Worm (Caenorhabditis elegans): ENCODE results near the gene R03A10.5.

R03A10.5 gene

DNA sequence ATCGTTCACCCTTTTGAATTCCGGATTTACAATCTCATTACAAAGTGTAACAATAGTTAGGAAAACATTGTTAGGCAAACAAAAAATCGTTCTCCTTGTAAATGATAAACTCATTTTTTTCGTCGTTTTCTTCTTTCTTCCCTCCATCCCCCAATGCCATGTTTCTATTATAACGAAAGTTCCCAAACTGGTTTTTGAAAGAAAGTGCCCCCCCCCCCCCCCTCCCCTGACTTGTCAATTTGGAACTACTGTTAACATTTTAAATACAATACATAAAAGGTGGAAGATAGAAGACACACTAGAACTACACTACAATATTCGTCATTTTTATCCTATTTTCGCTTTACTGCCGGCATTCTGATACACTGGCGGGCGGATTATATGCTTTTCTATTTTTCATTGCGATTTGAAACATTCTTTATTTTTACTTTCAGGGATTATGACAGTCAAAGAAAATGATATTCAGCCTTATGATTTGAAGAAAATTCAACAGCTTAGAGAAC lies at the start of gene R03A10.5:
Gene R03A10.5, plus strand, starts transcription at position 431 of the 503 bp plus-strand sequence.
- TF ChIP-seq unc-62 (GFP tag; optimal IDR thresholded peaks at IDR 0.05): no peak

DNA sequence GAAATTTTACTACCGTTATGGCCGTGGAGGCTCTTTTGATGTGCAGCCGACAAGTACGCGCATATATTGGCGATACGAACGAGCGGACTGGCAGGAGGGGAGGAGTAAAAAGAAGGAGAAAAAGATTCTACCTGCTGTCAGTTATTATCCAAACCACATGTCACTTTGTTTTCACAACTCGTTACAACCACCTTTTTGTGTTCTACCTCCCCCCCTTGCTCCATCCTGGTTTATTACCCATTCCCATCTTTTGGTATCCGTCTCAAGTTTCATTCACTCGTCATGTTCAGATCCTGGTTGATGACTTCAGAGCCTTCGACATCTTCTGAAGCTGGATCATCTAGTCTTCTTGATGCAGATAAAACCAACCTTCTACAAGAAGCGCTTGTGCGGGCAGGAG lies 38.9 kb upstream of the R03A10.5 start, which contains the start of gene psa-3:
Gene psa-3, plus strand, starts transcription at position 301 of the 400 bp plus-strand sequence.
- no peak for TF ChIP-seq unc-62 (GFP tag; optimal IDR thresholded peaks at IDR 0.05)

DNA sequence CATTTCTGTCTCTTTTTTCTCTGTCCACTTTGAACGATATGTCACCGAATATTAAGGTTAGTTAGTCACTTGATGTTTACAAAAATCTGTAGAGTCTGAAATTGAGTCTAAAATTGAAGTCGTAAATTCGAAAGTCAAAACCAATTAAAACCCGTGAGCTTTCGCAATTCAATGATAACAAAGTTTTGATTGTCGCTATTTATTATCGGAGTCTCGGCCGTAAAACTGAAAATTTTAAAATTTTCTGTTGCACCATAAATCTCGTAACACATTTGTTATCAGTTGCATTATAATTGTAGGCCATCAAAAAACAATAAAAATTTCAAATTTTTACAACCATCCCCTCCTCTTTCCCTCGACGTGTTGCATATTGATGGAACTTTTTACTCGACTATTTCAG lies 37.9 kb upstream of the R03A10.5 start:
- no peak for TF ChIP-seq unc-62 (GFP tag; optimal IDR thresholded peaks at IDR 0.05)

DNA sequence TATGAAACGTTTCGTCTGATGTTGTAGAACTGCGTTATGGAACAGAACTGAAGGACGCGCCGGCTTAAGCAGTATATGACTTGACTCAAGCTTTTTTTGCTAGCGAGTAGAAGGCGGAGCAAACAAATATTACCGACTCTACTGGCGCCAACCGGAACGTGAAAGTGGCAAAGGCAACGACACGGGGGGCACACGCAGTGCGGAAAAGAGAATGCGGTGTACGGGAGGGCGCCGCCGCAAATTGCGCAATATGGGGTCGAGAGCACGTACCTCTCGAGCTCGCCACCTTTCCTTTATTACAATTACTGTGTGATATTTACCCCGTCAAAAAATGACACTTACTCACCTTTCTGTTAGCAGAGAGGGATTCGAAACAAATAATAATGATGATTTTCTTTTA lies 31.3 kb upstream of the R03A10.5 start, which contains the start of gene pqn-36:
Gene pqn-36, minus strand, starts transcription at position 268 of the 400 bp plus-strand sequence.
- no peak for TF ChIP-seq unc-62 (GFP tag; optimal IDR thresholded peaks at IDR 0.05)

DNA sequence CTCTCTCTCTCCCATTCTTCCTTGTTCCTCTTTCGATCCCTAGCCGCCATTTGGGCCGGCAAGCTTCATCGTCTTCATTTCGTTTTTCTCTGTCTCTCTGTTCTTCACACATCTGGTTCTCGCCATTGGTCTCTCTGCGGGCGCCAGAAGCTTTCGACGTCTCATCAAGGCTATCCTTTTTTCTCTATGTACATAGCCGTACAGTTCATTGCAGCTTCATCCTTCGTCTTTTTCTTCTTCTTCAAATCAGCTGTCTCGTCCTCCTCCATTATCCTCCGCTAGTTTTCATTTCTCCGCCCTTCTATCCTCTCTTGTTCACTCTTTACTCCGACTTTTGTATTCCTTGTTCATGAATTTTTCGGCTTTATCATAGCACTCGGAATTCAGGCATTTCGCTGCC lies 25.9 kb upstream of the R03A10.5 start, which contains the start of gene F39D8.3:
Gene F39D8.3, plus strand, starts transcription at position 301 of the 400 bp plus-strand sequence.
- TF ChIP-seq unc-62 (GFP tag; optimal IDR thresholded peaks at IDR 0.05): no peak

DNA sequence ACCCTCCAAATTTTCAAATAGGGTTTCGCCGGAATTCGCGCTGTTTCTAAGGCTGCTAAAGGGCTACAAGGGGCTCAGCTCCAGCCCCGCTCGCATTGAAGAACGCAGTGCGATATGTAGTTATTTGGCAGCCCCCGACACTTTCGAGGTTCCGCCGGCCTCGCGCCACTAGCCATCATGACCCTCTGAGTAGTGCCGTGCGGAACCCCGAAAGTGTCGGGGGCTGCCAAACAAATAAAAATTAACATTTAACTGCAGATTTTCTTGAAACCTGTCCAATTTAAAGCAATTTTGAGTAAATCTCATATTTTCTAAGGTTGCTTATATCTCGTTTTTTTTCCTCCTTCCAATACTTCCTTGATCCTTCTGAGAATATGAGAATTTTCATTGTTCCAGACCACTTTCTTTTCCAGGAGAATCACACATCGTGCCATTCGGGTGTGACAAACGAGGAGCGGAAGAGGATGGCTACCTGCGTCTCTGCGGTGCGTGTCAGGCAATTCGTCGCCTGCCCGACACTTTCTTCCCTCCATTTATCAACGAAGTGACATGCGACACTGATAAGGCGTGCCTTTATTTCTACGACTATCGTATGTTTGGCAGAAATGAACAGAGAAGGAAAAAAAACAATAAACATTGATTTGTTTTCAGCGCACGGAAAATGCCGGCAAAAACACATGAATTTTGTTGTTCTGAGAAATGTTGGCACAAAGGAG lies 22.7 kb upstream of the R03A10.5 start:
- TF ChIP-seq unc-62 (GFP tag; optimal IDR thresholded peaks at IDR 0.05): no peak

DNA sequence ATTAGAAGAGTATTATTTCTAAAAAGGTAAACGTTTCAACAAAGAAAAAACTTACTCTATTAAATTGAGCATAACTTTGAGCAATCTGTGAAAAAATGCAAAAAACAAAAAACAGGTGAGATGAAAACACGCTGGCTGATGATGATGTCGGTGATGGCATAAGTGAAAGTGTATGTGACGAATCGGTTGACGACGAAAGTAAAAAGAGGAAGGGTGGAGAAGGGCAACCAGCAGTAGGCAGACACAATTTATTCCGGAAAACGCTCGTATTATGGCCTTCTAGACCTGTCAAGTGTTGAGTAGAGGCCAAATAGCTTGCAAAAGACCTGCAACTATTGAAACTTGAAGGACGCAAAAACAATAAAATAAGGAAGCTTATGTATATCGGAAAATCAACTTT lies 18.6 kb upstream of the R03A10.5 start, which contains the start of gene nas-13:
Gene nas-13, minus strand, starts transcription at position 323 of the 400 bp plus-strand sequence.
- TF ChIP-seq unc-62 (GFP tag; optimal IDR thresholded peaks at IDR 0.05): no peak

DNA sequence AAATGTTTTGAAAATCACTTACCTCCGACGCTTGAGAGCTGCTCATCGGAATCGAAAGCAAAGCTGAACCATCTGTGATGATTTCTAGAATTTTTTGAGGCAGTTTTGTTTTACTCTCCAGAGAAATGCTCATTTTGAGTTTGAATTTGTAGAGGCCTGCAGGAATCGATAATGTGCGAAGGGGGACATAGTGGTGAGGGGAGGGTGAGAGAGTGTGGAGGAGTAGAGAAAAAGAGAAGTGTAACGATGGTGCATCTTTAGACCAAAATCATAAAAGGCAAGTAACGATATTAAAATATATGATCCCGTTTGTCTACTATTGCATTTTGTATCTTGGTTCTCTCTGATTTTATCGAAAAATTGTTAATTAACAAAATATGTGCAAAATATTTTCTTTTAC lies 15.5 kb upstream of the R03A10.5 start, which contains the start of gene blos-8:
Gene blos-8, minus strand, starts transcription at position 216 of the 400 bp plus-strand sequence.
- no peak for TF ChIP-seq unc-62 (GFP tag; optimal IDR thresholded peaks at IDR 0.05)

DNA sequence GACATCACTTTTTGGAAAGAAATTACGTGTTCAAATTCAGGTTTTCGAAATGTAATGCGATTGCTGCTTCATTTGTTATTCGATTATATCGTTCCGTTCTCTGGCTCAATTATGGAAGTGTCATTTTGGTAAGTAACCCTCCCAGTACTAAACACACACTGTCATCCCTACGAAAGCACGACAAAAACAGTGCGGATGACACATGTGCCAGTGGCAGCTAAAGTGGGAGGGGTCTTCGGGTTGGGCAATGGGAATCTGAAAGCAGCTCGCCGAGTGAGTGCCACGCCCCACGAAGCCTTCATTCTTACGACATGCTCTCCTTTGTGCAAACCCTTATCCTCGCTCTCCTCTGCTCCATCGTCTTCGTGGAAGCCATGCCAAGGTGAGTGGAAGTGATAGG lies 13.0 kb upstream of the R03A10.5 start, which contains the start of gene flp-32:
Gene flp-32, plus strand, starts transcription at position 301 of the 400 bp plus-strand sequence.
- no peak for TF ChIP-seq unc-62 (GFP tag; optimal IDR thresholded peaks at IDR 0.05)

DNA sequence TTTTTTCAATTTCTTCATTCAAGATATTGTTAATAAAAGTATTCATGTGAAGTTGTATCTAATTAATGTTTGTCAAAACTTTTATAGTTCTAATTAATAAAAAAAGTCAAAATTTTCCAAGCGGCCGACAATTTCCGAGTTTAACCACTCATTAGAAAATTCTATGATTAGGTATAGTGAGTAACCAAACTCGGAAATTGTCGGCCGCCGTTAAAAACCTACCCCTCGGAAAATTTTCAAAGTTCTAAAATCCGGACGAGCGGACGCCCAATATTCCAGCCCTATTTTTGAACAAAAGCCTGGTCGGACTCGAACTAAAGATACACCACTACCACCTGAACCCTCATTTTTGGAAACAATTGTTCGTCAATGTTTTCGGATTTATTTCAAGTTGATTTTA lies 11.6 kb upstream of the R03A10.5 start:
- TF ChIP-seq unc-62 (GFP tag; optimal IDR thresholded peaks at IDR 0.05): no peak

DNA sequence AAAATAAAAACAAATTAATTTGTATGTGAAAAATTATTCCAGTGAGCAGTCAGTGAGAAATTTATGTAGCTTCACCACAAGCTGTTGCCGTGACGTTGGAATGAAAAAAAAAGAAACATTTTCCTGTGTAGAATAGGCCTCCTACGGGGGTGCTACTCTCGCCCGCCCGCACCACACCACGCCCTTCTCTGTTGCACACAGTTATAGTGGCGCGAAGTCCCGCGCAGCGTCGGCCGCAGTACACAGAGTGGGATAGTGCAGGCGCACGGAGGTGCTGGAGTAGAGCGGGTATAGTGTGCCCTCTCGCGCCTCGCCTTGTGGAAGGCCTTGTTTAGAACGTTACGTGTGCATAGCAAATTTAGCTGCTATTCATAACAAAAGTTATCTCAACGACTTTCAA lies 7.8 kb upstream of the R03A10.5 start:
- TF ChIP-seq unc-62 (GFP tag; optimal IDR thresholded peaks at IDR 0.05): no peak

DNA sequence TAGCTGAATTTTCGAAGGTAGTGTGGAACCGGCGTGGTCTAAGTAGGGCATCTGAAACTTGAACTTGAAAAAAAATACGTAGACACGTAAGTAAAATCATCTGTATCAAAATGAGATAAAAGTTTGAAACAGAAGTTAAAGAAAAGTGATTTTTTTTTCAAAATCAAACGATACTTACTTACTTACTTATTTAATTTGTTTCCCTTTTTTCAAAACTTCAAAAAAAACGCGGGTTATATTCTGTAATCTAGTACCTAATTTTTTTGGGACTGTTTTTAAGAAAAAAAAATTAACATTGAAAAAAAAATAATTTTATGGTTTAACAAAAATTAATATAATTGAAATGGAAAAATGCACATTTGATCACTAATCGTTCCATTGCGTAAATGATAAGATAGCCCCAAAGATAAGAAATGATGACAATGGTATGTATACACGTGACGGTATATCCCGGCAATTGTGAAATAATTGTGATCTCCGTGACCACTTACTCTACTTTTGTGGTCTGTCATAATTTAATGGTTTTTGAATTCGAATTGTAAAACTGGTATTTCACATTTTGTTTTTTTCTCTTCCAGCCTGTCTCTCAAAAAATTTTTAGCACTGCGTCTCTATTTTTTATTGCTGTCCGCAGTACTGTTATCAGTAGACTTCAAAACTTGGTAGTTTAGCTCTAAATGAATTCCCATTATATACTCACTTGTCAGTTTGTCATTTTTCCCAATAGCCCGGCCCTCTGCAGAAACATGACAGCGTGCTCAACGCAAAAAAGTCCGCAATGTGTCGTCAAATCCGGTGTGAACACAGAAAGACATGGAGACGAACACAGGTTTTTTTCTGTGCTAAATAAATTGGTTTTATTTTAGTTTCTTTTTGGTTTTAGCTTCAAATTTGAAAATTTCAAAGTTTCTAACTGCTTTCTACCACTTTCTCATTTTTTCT lies 5.5 kb upstream of the R03A10.5 start, which contains the start of gene mocs-1:
Gene mocs-1, minus strand, starts transcription at position 51 of the 942 bp plus-strand sequence.
- TF ChIP-seq unc-62 (GFP tag; optimal IDR thresholded peaks at IDR 0.05): no peak

DNA sequence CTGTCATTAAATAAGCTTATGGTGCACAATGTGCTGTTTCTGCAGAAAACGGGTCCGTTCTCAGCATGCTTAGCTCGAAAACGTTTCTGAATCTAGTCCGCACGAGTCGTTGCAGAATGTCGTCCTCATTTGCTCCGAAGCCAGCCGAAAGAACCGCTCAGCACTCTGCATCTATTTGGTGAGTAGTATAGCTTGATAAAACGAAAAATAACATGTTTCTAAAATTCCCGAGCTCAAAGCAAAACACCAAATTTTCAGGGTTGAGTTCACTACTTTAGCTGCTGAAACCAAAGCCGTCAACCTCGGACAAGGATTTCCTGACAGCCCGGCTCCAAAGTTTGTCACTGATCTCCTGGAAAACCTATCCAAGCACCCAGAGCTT lies 4.8 kb upstream of the R03A10.5 start, which contains the start of gene nkat-3:
Gene nkat-3, plus strand, starts transcription at position 46 of the 382 bp plus-strand sequence.
- no peak for TF ChIP-seq unc-62 (GFP tag; optimal IDR thresholded peaks at IDR 0.05)

DNA sequence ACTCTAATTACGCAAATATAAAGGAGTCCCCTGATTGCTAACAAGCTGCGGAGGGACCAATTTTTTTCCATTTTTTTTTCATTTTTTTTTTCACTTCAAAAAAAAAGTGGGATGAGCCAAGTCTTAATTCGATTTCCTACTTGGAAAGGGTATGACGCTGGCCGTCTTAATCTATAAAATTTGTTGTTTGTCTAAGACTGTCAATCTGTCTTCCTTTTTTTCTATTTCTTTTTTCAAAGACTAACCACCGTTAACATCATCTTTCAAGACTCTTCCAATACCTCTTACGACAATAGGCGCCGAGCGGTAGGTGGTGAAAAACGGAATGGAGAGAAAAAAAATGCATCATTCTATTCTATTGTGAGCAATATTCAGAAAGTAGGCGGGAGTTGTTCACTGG lies 18.5 kb downstream of the R03A10.5 start:
- no peak for TF ChIP-seq unc-62 (GFP tag; optimal IDR thresholded peaks at IDR 0.05)

DNA sequence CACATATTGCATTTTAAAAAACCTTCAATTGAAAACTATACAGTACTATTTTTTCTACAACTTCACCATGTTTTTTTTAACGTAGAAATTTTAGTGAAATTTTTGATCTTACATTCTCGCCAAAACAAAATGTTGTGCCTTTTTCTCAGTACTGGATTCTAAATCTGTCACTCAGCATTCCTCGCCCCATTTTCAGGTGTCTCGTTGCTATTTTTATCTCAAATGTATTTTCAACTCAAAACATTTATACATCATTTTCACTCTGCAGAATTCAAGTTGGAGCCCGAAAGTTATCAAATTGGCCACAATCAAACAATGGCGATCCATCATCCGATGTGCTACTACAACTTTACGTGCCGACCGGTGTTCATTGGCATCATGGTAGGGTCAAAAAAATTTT lies 19.5 kb downstream of the R03A10.5 start, which contains the start of gene sprr-1:
Gene sprr-1, plus strand, starts transcription at position 269 of the 400 bp plus-strand sequence.
- TF ChIP-seq unc-62 (GFP tag; optimal IDR thresholded peaks at IDR 0.05): no peak

DNA sequence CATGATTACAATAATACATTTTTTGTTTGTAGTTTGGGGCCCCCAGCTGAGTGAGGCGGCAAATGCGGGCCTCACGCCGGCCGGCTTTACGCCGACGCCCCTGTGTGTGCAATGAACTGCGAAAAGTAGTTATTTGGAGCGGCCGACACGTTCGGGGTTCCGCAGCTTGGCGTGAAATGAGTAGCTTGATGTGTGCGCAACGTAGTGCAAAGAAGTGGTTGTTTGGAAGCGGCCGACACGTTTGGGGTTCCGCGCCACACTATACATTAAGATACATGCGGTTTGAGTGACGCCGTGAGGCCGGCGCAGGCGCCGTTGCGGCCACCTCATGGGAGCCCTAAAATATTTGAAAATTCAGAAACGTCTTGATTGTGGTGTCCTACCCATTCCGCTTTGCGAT lies 22.1 kb downstream of the R03A10.5 start:
- no peak for TF ChIP-seq unc-62 (GFP tag; optimal IDR thresholded peaks at IDR 0.05)

Data from whole organism, dauer.